Fruit fly (Drosophila melanogaster): Measurements from ENCODE around the gene Skp2.

DNA sequence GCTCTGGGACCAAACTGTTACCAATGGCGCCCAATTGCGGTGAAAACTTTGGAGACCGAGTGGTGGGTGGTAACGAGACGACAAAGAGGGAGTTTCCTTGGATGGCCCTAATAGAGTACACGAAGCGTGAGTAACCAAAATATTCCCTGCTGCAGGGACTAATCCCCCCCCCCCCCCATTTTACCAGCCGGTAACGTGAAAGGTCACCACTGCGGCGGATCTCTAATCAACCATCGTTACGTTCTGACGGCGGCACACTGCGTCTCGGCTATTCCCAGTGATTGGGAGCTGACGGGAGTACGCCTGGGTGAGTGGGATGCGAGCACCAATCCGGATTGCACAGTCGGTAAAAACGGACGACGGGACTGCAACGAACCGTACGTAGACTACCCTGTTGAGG is 28.8 kb downstream of the Skp2 start:
- TF ChIP-seq Dll (optimal IDR thresholded peaks at IDR 0.05), result no peak
- TF ChIP-seq pan (optimal IDR thresholded peaks at IDR 0.05), result no peak
- no peak for TF ChIP-seq CG8478 (optimal IDR thresholded peaks at IDR 0.05)
